Worm (Caenorhabditis elegans): ENCODE results near the gene C06B8.2.

- no peak for TF ChIP-seq egl-27 (tag; optimal IDR thresholded peaks at IDR 0.05)
- TF ChIP-seq mdl-1 (tag; optimal IDR thresholded peaks at IDR 0.05) = no peak
- TF ChIP-seq skn-1 (tag; optimal IDR thresholded peaks at IDR 0.05) = no peak
- TF ChIP-seq sox-4 (tag; optimal IDR thresholded peaks at IDR 0.05) = no peak
- no peak for TF ChIP-seq aha-1 (tag; optimal IDR thresholded peaks at IDR 0.05)
- no peak for TF ChIP-seq lin-39 (tag; optimal IDR thresholded peaks at IDR 0.05)
- no peak for TF ChIP-seq xbp-1 (tag; optimal IDR thresholded peaks at IDR 0.05)
- no peak for TF ChIP-seq unc-62 (GFP tag; optimal IDR thresholded peaks at IDR 0.05)
- TF ChIP-seq snpc-4 (tag; optimal IDR thresholded peaks at IDR 0.05) = no peak
- TF ChIP-seq elt-3 (tag; optimal IDR thresholded peaks at IDR 0.05) = no peak
- TF ChIP-seq rnt-1 (tag; optimal IDR thresholded peaks at IDR 0.05) = no peak
Observed at ce11 chrV:15448408-15448807, 30.1 kb downstream of the C06B8.2 start, which contains the start of gene T26H5.4.
